Worm (Caenorhabditis elegans): ENCODE data around the gene M01G5.1.

Gene M01G5.1

ce11 chrIII:1533615-1534014 is 37.4 kb downstream of the M01G5.1 start, which contains the start of gene mtg-1:
Gene mtg-1 (plus strand): TSS chrIII:1533774.
- TF ChIP-seq lin-38 (GFP tag; IDR thresholded peaks at IDR 0.05) (peak; percentile 97), mes-2 (tag; optimal IDR thresholded peaks at IDR 0.05; ENCODE audit: poor library complexity, severe bottlenecking) (peak; percentile 70), dpl-1 (GFP tag; optimal IDR thresholded peaks at IDR 0.05) (peak; percentile 23), sdz-12 (GFP tag; optimal IDR thresholded peaks at IDR 0.05) (no peak), lir-3 (tag; optimal IDR thresholded peaks at IDR 0.05) (no peak), lin-13 (GFP tag; optimal IDR thresholded peaks at IDR 0.05) (peak; percentile 46), lsy-2 (tag; optimal IDR thresholded peaks at IDR 0.05) (peak in 1 of 2 experiments; percentile 65), unc-39 (tag; optimal IDR thresholded peaks at IDR 0.05) (no peak)

ce11 chrIII:1534431-1534830 is 38.2 kb downstream of the M01G5.1 start:
- TF ChIP-seq ceh-32 (tag; optimal IDR thresholded peaks at IDR 0.05; ENCODE audit: poor library complexity) (no peak), lin-38 (GFP tag; IDR thresholded peaks at IDR 0.05) (peak; percentile 80)

ce11 chrIII:1539366-1539765 is 43.2 kb downstream of the M01G5.1 start:
- TF ChIP-seq lin-29 (GFP tag; IDR thresholded peaks at IDR 0.05) (no peak), daf-12 (tag; optimal IDR thresholded peaks at IDR 0.05) (no peak), unc-62 (GFP tag; optimal IDR thresholded peaks at IDR 0.05 in 1 of 2) (peak in 1 of 2 experiments; percentile 53), unc-62 (tag; optimal IDR thresholded peaks at IDR 0.05) (no peak)

ce11 chrIII:1540100-1540695 is 44.0 kb downstream of the M01G5.1 start, which contains the start of the genes Y67D2.5 and cisd-3.2:
Gene Y67D2.5 (minus strand): TSS chrIII:1540244.
Gene cisd-3.2 (plus strand): TSS chrIII:1540493.
- TF ChIP-seq unc-62 (GFP tag; optimal IDR thresholded peaks at IDR 0.05 in 1 of 2) (peak in 1 of 2 experiments; percentile 86), unc-62 (tag; optimal IDR thresholded peaks at IDR 0.05) (no peak), Y75B8A.6 (GFP tag; IDR thresholded peaks at IDR 0.05) (no peak), hif-1 (tag; optimal IDR thresholded peaks at IDR 0.05) (peak in 1 of 2 experiments; percentile 54), aha-1 (tag) (peak; percentile 94), lin-38 (GFP tag; IDR thresholded peaks at IDR 0.05) (peak; percentile 92), dpl-1 (GFP tag; optimal IDR thresholded peaks at IDR 0.05) (peak; percentile 40), mxl-3 (GFP tag; optimal IDR thresholded peaks at IDR 0.05) (no peak), madf-5 (GFP tag; IDR thresholded peaks at IDR 0.05) (no peak), lin-13 (GFP tag; optimal IDR thresholded peaks at IDR 0.05) (peak; percentile 21), lsy-2 (tag; optimal IDR thresholded peaks at IDR 0.05) (peak in 1 of 2 experiments; percentile 37), mes-2 (tag; optimal IDR thresholded peaks at IDR 0.05; ENCODE audit: poor library complexity, severe bottlenecking) (peak; percentile 92)

ce11 chrIII:1543406-1544011 is 47.3 kb downstream of the M01G5.1 start:
- TF ChIP-seq aha-1 (tag) (peak; percentile 60), D1046.2 (GFP tag; IDR thresholded peaks at IDR 0.05) (no peak), ceh-28 (tag; optimal IDR thresholded peaks at IDR 0.05) (peak; percentile 89), nhr-42 (GFP tag; IDR thresholded peaks at IDR 0.05) (no peak)

ce11 chrIII:1554347-1554746 is 58.1 kb downstream of the M01G5.1 start, which contains the start of gene ddx-35:
Gene ddx-35 (minus strand): TSS chrIII:1554447.
- TF ChIP-seq sdz-12 (GFP tag; optimal IDR thresholded peaks at IDR 0.05) (no peak), set-16 (GFP tag; IDR thresholded peaks at IDR 0.05) (peak; percentile 37; the same call in 1 of the 2 replicates), mdt-29 (GFP tag; IDR thresholded peaks at IDR 0.05) (no peak)

- TF ChIP-seq ceh-28 (tag; optimal IDR thresholded peaks at IDR 0.05) (no peak), dpl-1 (GFP tag; optimal IDR thresholded peaks at IDR 0.05) (peak; percentile 77), nhr-10 (tag; optimal IDR thresholded peaks at IDR 0.05) (no peak), zip-2 (tag; optimal IDR thresholded peaks at IDR 0.05) (no peak), aha-1 (tag) (peak; percentile 1), lin-13 (GFP tag; optimal IDR thresholded peaks at IDR 0.05) (peak; percentile 13), unc-62 (GFP tag; optimal IDR thresholded peaks at IDR 0.05 in 1 of 2) (peak in 1 of 2 experiments; percentile 93), unc-62 (tag; optimal IDR thresholded peaks at IDR 0.05) (no peak), daf-8 (GFP tag; IDR thresholded peaks at IDR 0.05) (no peak), nhr-102 (tag; optimal IDR thresholded peaks at IDR 0.05) (peak; percentile 7), lin-38 (GFP tag; IDR thresholded peaks at IDR 0.05) (peak; percentile 79), spr-1 (tag; optimal IDR thresholded peaks at IDR 0.05) (no peak), lsy-2 (tag; optimal IDR thresholded peaks at IDR 0.05) (peak in 1 of 2 experiments; percentile 85), daf-16 (GFP tag; optimal IDR thresholded peaks at IDR 0.05) (no peak), daf-16 (tag; optimal IDR thresholded peaks at IDR 0.05) (peak; percentile 18), mes-2 (tag; optimal IDR thresholded peaks at IDR 0.05; ENCODE audit: poor library complexity, severe bottlenecking) (peak; percentile 83), hlh-30 (tag; optimal IDR thresholded peaks at IDR 0.05; ENCODE audit: insufficient read depth) (peak; percentile 23), fos-1 (tag; optimal IDR thresholded peaks at IDR 0.05) (no peak), ztf-7 (tag; optimal IDR thresholded peaks at IDR 0.05) (peak; percentile 36), mep-1 (tag; optimal IDR thresholded peaks at IDR 0.05) (peak; percentile 53)
These were observed 62.4 kb downstream of the M01G5.1 start, which contains the start of the genes eelo-1 and Y67D2.2 for ce11 chrIII:1558441-1559159. Gene eelo-1 (minus strand): TSS chrIII:1558529. Gene Y67D2.2 (plus strand): TSS chrIII:1558800.
